Fruit fly (Drosophila melanogaster): ENCODE measurements around the gene sl.

The sl gene

DNA sequence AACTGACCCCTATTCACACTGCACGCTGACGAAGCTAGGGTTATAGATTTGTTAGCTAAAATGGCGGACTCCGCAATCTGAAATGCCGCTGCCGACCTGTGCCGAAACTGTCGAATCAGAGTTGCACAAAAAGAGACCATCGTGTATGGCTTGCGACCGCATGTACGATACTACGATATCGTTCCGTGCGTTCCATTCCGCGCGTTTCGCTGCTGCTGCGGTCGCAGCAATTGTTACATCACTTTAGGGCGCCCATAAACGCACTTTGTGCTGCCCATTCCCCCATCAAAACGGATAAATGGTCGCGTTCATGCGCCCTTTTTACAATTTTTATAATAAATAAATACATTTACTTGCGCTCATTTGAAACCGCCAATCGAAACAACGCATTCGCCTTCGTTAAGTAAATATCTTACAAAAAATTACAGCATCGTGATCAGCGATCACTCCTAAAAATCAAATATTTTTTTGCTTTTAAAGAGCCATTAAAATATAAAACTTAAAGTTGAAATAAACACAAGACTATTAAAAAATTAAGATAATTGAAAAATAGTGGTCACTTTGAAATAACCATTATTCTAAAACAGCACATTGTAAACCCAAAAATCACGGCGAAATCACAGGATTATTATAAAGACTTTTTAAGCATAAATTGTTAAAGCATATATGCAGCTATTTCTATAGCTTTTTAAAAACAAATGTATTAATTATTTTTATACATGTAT, 29.8 kb upstream of the sl start, which contains the start of gene Cyp1:
TSS of gene Cyp1 (minus strand) at position 174 of the 725 bp plus-strand sequence.
- peak; percentile 17 for TF ChIP-seq Sox14 (GFP tag; optimal IDR thresholded peaks at IDR 0.05)
- no peak for TF ChIP-seq CG8632 (GFP tag; optimal IDR thresholded peaks at IDR 0.05)
- no peak for TF ChIP-seq fd85E (GFP tag; optimal IDR thresholded peaks at IDR 0.05)
- peak; percentile 12 for TF ChIP-seq CG6854 (GFP tag; optimal IDR thresholded peaks at IDR 0.05)
- no peak for TF ChIP-seq ss (GFP tag; optimal IDR thresholded peaks at IDR 0.05)
- no peak for TF ChIP-seq fkh (GFP tag; optimal IDR thresholded peaks at IDR 0.05)
- TF ChIP-seq CG34406 (GFP tag; optimal IDR thresholded peaks at IDR 0.05): no peak
- no peak for TF ChIP-seq dsx (GFP tag; optimal IDR thresholded peaks at IDR 0.05; ENCODE audit: poor library complexity, severe bottlenecking)
- TF ChIP-seq CG16779 (tag; optimal IDR thresholded peaks at IDR 0.05): no peak
- TF ChIP-seq CG6163 (GFP tag; IDR thresholded peaks at IDR 0.05): peak; percentile 64; the same call in 1 of the 3 replicates
- peak; percentile 11 for TF ChIP-seq cyc (GFP tag; optimal IDR thresholded peaks at IDR 0.05)
- no peak for TF ChIP-seq CG7368 (GFP tag; optimal IDR thresholded peaks at IDR 0.05)
- TF ChIP-seq lz (GFP tag; optimal IDR thresholded peaks at IDR 0.05): peak; percentile 43
- no peak for TF ChIP-seq CG6276 (GFP tag; optimal IDR thresholded peaks at IDR 0.05)
- TF ChIP-seq Hr39 (GFP tag; optimal IDR thresholded peaks at IDR 0.05): no peak
- no peak for TF ChIP-seq dac (GFP tag; optimal IDR thresholded peaks at IDR 0.05)
- TF ChIP-seq CG11294 (GFP tag; IDR thresholded peaks at IDR 0.05): peak; percentile 22; the same call in 1 of the 2 replicates
- TF ChIP-seq CG8119 (GFP tag; IDR thresholded peaks at IDR 0.05): no peak
- no peak for TF ChIP-seq Hr4 (GFP tag; optimal IDR thresholded peaks at IDR 0.05)
- TF ChIP-seq net (GFP tag; optimal IDR thresholded peaks at IDR 0.05): no peak
- TF ChIP-seq Eip75B (GFP tag; optimal IDR thresholded peaks at IDR 0.05): no peak
- TF ChIP-seq pdm3 (GFP tag; optimal IDR thresholded peaks at IDR 0.05): no peak
- peak; percentile 88 for TF ChIP-seq vri (GFP tag; optimal IDR thresholded peaks at IDR 0.05)
- TF ChIP-seq CG6792 (GFP tag; optimal IDR thresholded peaks at IDR 0.05): no peak
- peak; percentile 13 for TF ChIP-seq CG11902 (GFP tag; optimal IDR thresholded peaks at IDR 0.05)
- TF ChIP-seq acj6 (GFP tag; optimal IDR thresholded peaks at IDR 0.05): no peak
- TF ChIP-seq Smox (GFP tag; optimal IDR thresholded peaks at IDR 0.05): no peak
- no peak; the same call in 2 of the 3 replicates for TF ChIP-seq eg (GFP tag; IDR thresholded peaks at IDR 0.05)
- TF ChIP-seq CG11762 (GFP tag; optimal IDR thresholded peaks at IDR 0.05; ENCODE audit: insufficient read depth): no peak
- no peak for TF ChIP-seq Hr38 (GFP tag; optimal IDR thresholded peaks at IDR 0.05)
- no peak for TF ChIP-seq Sox102F (GFP tag; optimal IDR thresholded peaks at IDR 0.05)
- TF ChIP-seq CG3919 (GFP tag; optimal IDR thresholded peaks at IDR 0.05): no peak
- no peak for TF ChIP-seq Ets21C (GFP tag; optimal IDR thresholded peaks at IDR 0.05)
- TF ChIP-seq achi (GFP tag; optimal IDR thresholded peaks at IDR 0.05): peak; percentile 27
- no peak for TF ChIP-seq CG32006 (GFP tag; optimal IDR thresholded peaks at IDR 0.05)
- no peak for TF ChIP-seq CG10669 (GFP tag; optimal IDR thresholded peaks at IDR 0.05)
- no peak for TF ChIP-seq spab (GFP tag; optimal IDR thresholded peaks at IDR 0.05)
- TF ChIP-seq topi (GFP tag; optimal IDR thresholded peaks at IDR 0.05): peak; percentile 32
- TF ChIP-seq CG4318 (GFP tag; optimal IDR thresholded peaks at IDR 0.05): no peak
- no peak for TF ChIP-seq Blimp-1 (GFP tag; optimal IDR thresholded peaks at IDR 0.05)
- TF ChIP-seq CG1621 (tag; optimal IDR thresholded peaks at IDR 0.05): peak; percentile 52
- TF ChIP-seq fd59A (GFP tag; optimal IDR thresholded peaks at IDR 0.05): no peak
- TF ChIP-seq Gug (GFP tag; IDR thresholded peaks at IDR 0.05): no peak
- peak; percentile 20 for TF ChIP-seq Sox15 (GFP tag; optimal IDR thresholded peaks at IDR 0.05)
- peak; percentile 2 for TF ChIP-seq Lpt (GFP tag; optimal IDR thresholded peaks at IDR 0.05)
- TF ChIP-seq Ets96B (tag; optimal IDR thresholded peaks at IDR 0.05): no peak
- TF ChIP-seq CG6808 (GFP tag; optimal IDR thresholded peaks at IDR 0.05): peak; percentile 33
- no peak for TF ChIP-seq CG31627 (GFP tag; optimal IDR thresholded peaks at IDR 0.05)
- no peak for TF ChIP-seq OdsH (GFP tag; optimal IDR thresholded peaks at IDR 0.05)
- TF ChIP-seq CG15336 (GFP tag; IDR thresholded peaks at IDR 0.05): peak; percentile 16
- no peak for TF ChIP-seq CG8319 (GFP tag; optimal IDR thresholded peaks at IDR 0.05)

Measured in whole organism, prepupa.